Worm (Caenorhabditis elegans): Measurements from ENCODE around the gene nhr-137.

- no peak for TF ChIP-seq scrt-1 (GFP tag; IDR thresholded peaks at IDR 0.05)
- TF ChIP-seq ama-1 (optimal IDR thresholded peaks at IDR 0.05), result no peak
- no peak for TF ChIP-seq hmbx-1 (tag; optimal IDR thresholded peaks at IDR 0.05)
- TF ChIP-seq hnd-1 (tag; optimal IDR thresholded peaks at IDR 0.05), result no peak
- TF ChIP-seq sea-1 (GFP tag; conservative IDR thresholded peaks at IDR 0.05), result no peak
- TF ChIP-seq ceh-36 (tag; optimal IDR thresholded peaks at IDR 0.05), result no peak
- no peak for TF ChIP-seq flt-1 (GFP tag; IDR thresholded peaks at IDR 0.05)
- TF ChIP-seq hmg-4 (GFP tag; optimal IDR thresholded peaks at IDR 0.05), result no peak
- no peak for TF ChIP-seq tra-4 (tag; optimal IDR thresholded peaks at IDR 0.05)
- TF ChIP-seq aly-1 (tag; optimal IDR thresholded peaks at IDR 0.05), result no peak
- no peak for TF ChIP-seq tbx-11 (GFP tag; IDR thresholded peaks at IDR 0.05)
- no peak for TF ChIP-seq B0310.2 (tag; optimal IDR thresholded peaks at IDR 0.05)
- no peak for TF ChIP-seq ceh-13 (GFP tag; optimal IDR thresholded peaks at IDR 0.05)
- no peak for TF ChIP-seq tbx-37 (GFP tag; conservative IDR thresholded peaks at IDR 0.05)
Measured at ce11 chrX:6691653-6692052, 22.8 kb upstream of the nhr-137 start.

All from whole organism, early embryonic.